Fruit fly (Drosophila melanogaster) whole organism, embryonic: ENCODE measurements around the gene Ccp84Ac.

Experiments
- Adf1 ChIP-seq: fragments of 200-800 bp; sonication (Bioruptor generic); IDR thresholded peaks from 2 replicates; pipeline ENCODE4 v1.3.6; 2022; ENCODE audit warnings: missing biosample characterization, missing genetic modification characterization
- Atf3 ChIP-seq: fragments of 200-800 bp; sonication (Bioruptor generic); optimal IDR thresholded peaks from 3 replicates; lab custom pipeline; 2016; ENCODE audit warnings: missing biosample characterization, missing genetic modification characterization
- CG10147 ChIP-seq: fragments of 200-800 bp; sonication (Bioruptor generic); optimal IDR thresholded peaks from 2 replicates; lab custom pipeline; 2019; ENCODE audit warnings: missing biosample characterization, mild to moderate bottlenecking, missing genetic modification characterization, moderate library complexity
- CG16779 ChIP-seq: fragments of 200-800 bp; sonication (Bioruptor generic); IDR thresholded peaks from 2 replicates; pipeline ENCODE4 v1.3.6; 2022; ENCODE audit warnings: missing biosample characterization, missing genetic modification characterization
- CG17328 ChIP-seq: fragments of 200-800 bp; sonication (Bioruptor generic); IDR thresholded peaks from 2 replicates; pipeline ENCODE4 v1.3.6; 2022; ENCODE audit warnings: missing biosample characterization, missing genetic modification characterization
- CG17361 ChIP-seq: fragments of 200-800 bp; sonication (Bioruptor generic); IDR thresholded peaks from 3 replicates; pipeline ENCODE4 v1.3.6; 2022; ENCODE audit warnings: missing biosample characterization, missing genetic modification characterization
- CG18262 ChIP-seq: fragments of 200-800 bp; optimal IDR thresholded peaks from 3 replicates; lab custom pipeline; 2019; ENCODE audit warnings: missing biosample characterization, mild to moderate bottlenecking, missing genetic modification characterization, moderate library complexity
- CG2202 ChIP-seq: fragments of 200-800 bp; sonication (Bioruptor generic); optimal IDR thresholded peaks from 2 replicates; lab custom pipeline; 2018; ENCODE audit warnings: missing biosample characterization, mild to moderate bottlenecking, missing genetic modification characterization
- CG31388 ChIP-seq: fragments of 200-800 bp; sonication (Bioruptor generic); optimal IDR thresholded peaks from 2 replicates; lab custom pipeline; 2016; ENCODE audit warnings: missing biosample characterization, missing genetic modification characterization
- CG31441 ChIP-seq: fragments of 200-800 bp; sonication (Bioruptor generic); IDR thresholded peaks from 2 replicates; pipeline ENCODE4 v1.3.6; 2022; ENCODE audit warnings: missing biosample characterization, missing genetic modification characterization
- CG32767 ChIP-seq: fragments of 200-800 bp; sonication (Bioruptor generic); IDR thresholded peaks from 2 replicates; pipeline ENCODE4 v1.3.6; 2022; ENCODE audit warnings: missing biosample characterization, missing genetic modification characterization
- CG34224 ChIP-seq: fragments of 200-800 bp; sonication (Bioruptor generic); IDR thresholded peaks from 3 replicates; pipeline ENCODE4 v1.3.6; 2022; ENCODE audit warnings: missing biosample characterization, missing genetic modification characterization; ENCODE audit not compliant: partially characterized antibody
- CG3838 ChIP-seq: fragments of 200-800 bp; sonication (Bioruptor generic); optimal IDR thresholded peaks from 3 replicates; lab custom pipeline; 2016; ENCODE audit warnings: missing biosample characterization, missing genetic modification characterization
- CG4328 ChIP-seq: fragments of 200-800 bp; sonication (Bioruptor generic); optimal IDR thresholded peaks from 3 replicates; lab custom pipeline; 2017; ENCODE audit warnings: missing biosample characterization, missing genetic modification reagents, missing genetic modification characterization
- CG4424 ChIP-seq: fragments of 200-800 bp; sonication (Bioruptor generic); optimal IDR thresholded peaks from 3 replicates; lab custom pipeline; 2016; ENCODE audit warnings: missing biosample characterization, missing genetic modification characterization
- CG4617 ChIP-seq: fragments of 200-800 bp; sonication (Bioruptor generic); optimal IDR thresholded peaks from 3 replicates; lab custom pipeline; 2016; ENCODE audit warnings: missing biosample characterization, missing genetic modification characterization, borderline replicate concordance
- CG4820 ChIP-seq: fragments of 200-800 bp; sonication (Bioruptor generic); optimal IDR thresholded peaks from 3 replicates; lab custom pipeline; 2016; ENCODE audit warnings: missing biosample characterization, missing genetic modification characterization
- CG7271 ChIP-seq: fragments of 200-800 bp; sonication (Bioruptor generic); optimal IDR thresholded peaks from 2 replicates; lab custom pipeline; 2018; ENCODE audit warnings: missing biosample characterization, mild to moderate bottlenecking, missing genetic modification characterization, moderate library complexity
- CG7745 ChIP-seq: fragments of 200-800 bp; sonication (Bioruptor generic); optimal IDR thresholded peaks from 2 replicates; lab custom pipeline; 2018; ENCODE audit warnings: missing biosample characterization, mild to moderate bottlenecking, missing genetic modification characterization, moderate library complexity
- CG8388 ChIP-seq: fragments of 200-800 bp; sonication (Bioruptor generic); optimal IDR thresholded peaks from 2 replicates; lab custom pipeline; 2019; ENCODE audit warnings: missing biosample characterization, mild to moderate bottlenecking, missing genetic modification characterization, moderate library complexity
- CG8765 ChIP-seq: fragments of 200-800 bp; sonication (Bioruptor generic); IDR thresholded peaks from 2 replicates; pipeline ENCODE4 v1.3.6; 2022; ENCODE audit warnings: missing biosample characterization, missing genetic modification characterization
- Dip3 ChIP-seq: fragments of 200-800 bp; sonication (Bioruptor generic); optimal IDR thresholded peaks from 3 replicates; lab custom pipeline; 2016; ENCODE audit warnings: missing biosample characterization, missing genetic modification characterization
- Doc2 ChIP-seq: fragments of 200-800 bp; sonication (Bioruptor generic); IDR thresholded peaks from 2 replicates; pipeline ENCODE4 v1.3.6; 2022; ENCODE audit warnings: missing biosample characterization, missing genetic modification characterization
- HLH4C ChIP-seq: fragments of 200-800 bp; sonication (Bioruptor generic); IDR thresholded peaks from 3 replicates; pipeline ENCODE4 v1.3.6; 2022; ENCODE audit warnings: missing biosample characterization, missing genetic modification characterization; ENCODE audit not compliant: partially characterized antibody
- Med ChIP-seq: fragments of 200-800 bp; sonication (Bioruptor generic); peaks from one replicate; lab custom pipeline; 2016; ENCODE audit warnings: missing biosample characterization, missing genetic modification characterization, mild to moderate bottlenecking, inconsistent platforms, moderate library complexity
- Meics ChIP-seq: fragments of 200-800 bp; sonication (Bioruptor generic); optimal IDR thresholded peaks from 2 replicates; lab custom pipeline; 2017; ENCODE audit warnings: missing biosample characterization, mild to moderate bottlenecking, missing genetic modification characterization
- Oaz ChIP-seq: fragments of 200-800 bp; sonication (Bioruptor generic); IDR thresholded peaks from 2 replicates; pipeline ENCODE4 v1.3.6; 2022; ENCODE audit warnings: missing biosample characterization, missing genetic modification characterization
- Rfx ChIP-seq: fragments of 200-800 bp; sonication (Bioruptor generic); IDR thresholded peaks from 2 replicates; pipeline ENCODE4 v1.3.6; 2022; ENCODE audit warnings: missing biosample characterization, missing genetic modification characterization
- Sox102F ChIP-seq: fragments of 200-800 bp; sonication (Bioruptor generic); optimal IDR thresholded peaks from 2 replicates; lab custom pipeline; 2018; ENCODE audit warnings: missing biosample characterization, mild to moderate bottlenecking, missing genetic modification characterization, moderate library complexity
- Ssrp ChIP-seq: fragments of 200-800 bp; sonication (Bioruptor generic); optimal IDR thresholded peaks from 2 replicates; lab custom pipeline; 2018; ENCODE audit warnings: missing biosample characterization, mild to moderate bottlenecking, missing genetic modification characterization, moderate library complexity
- al ChIP-seq: fragments of 200-800 bp; sonication (Bioruptor generic); IDR thresholded peaks from 2 replicates; pipeline ENCODE4 v1.3.6; 2022; ENCODE audit warnings: missing biosample characterization, missing genetic modification characterization
- bcd ChIP-seq: fragments of 200-800 bp; sonication (Bioruptor generic); optimal IDR thresholded peaks from 2 replicates; lab custom pipeline; 2017; ENCODE audit warnings: missing biosample characterization, mild to moderate bottlenecking, missing genetic modification characterization
- exex ChIP-seq: fragments of 200-800 bp; sonication (Bioruptor generic); optimal IDR thresholded peaks from 4 replicates; lab custom pipeline; 2018; ENCODE audit warnings: missing biosample characterization, mild to moderate bottlenecking, missing genetic modification characterization, moderate library complexity
- hb ChIP-seq: fragments of 200-800 bp; sonication (Bioruptor generic); IDR thresholded peaks from 3 replicates; pipeline ENCODE4 v1.3.6; 2022; ENCODE audit warnings: missing biosample characterization, missing genetic modification characterization; ENCODE audit not compliant: partially characterized antibody
- hkb ChIP-seq, 2 experiments: fragments of 200-800 bp in 1 of 2; fragments of >200 bp in 1 of 2; sonication (Bioruptor generic) in 1 of 2; IDR thresholded peaks in 1 of 2; optimal IDR thresholded peaks in 1 of 2; 2 replicates each; pipeline versions ENCODE4 v1.3.6 to Lab custom; 2017 to 2022; ENCODE audit warnings: missing biosample characterization in 1 of 2, missing genetic modification characterization in 1 of 2
- insv ChIP-seq, 2 experiments: fragments of 200-800 bp; sonication (Bioruptor generic); optimal IDR thresholded peaks; 3 replicates each; lab custom pipeline; 2016 to 2018; ENCODE audit warnings: missing biosample characterization in 2 of 2, missing genetic modification characterization in 2 of 2
- mam ChIP-seq: fragments of 200-800 bp; sonication (Bioruptor generic); optimal IDR thresholded peaks from 3 replicates; lab custom pipeline; 2016; ENCODE audit warnings: missing biosample characterization, missing genetic modification characterization
- mld ChIP-seq: fragments of 200-800 bp; sonication (Bioruptor generic); IDR thresholded peaks from 3 replicates; pipeline ENCODE4 v1.3.6; 2022; ENCODE audit warnings: missing biosample characterization, missing genetic modification characterization; ENCODE audit not compliant: partially characterized antibody
- oc ChIP-seq: fragments of 200-800 bp; sonication (Bioruptor generic); optimal IDR thresholded peaks from 2 replicates; lab custom pipeline; 2018; ENCODE audit warnings: missing biosample characterization, mild to moderate bottlenecking, missing genetic modification characterization, moderate library complexity
- org-1 ChIP-seq: fragments of 200-800 bp; sonication (Bioruptor generic); optimal IDR thresholded peaks from 2 replicates; lab custom pipeline; 2017; ENCODE audit warnings: missing biosample characterization, missing genetic modification characterization
- pb ChIP-seq: fragments of 200-800 bp; sonication (Bioruptor generic); optimal IDR thresholded peaks from 3 replicates; lab custom pipeline; 2016; ENCODE audit warnings: missing biosample characterization, missing genetic modification characterization
- peb ChIP-seq: fragments of 200-800 bp; sonication (Bioruptor generic); IDR thresholded peaks from 2 replicates; pipeline ENCODE4 v1.3.6; 2022; ENCODE audit warnings: missing biosample characterization, missing genetic modification characterization
- ranshi ChIP-seq: fragments of 200-800 bp; sonication (Bioruptor generic); IDR thresholded peaks from 2 replicates; pipeline ENCODE4 v1.3.6; 2022; ENCODE audit warnings: missing biosample characterization, missing genetic modification characterization
- sc ChIP-seq, 3 experiments: fragments of >200 bp in 2 of 3; fragments of 200-800 bp in 1 of 3; sonication (Bioruptor generic) in 1 of 3; optimal IDR thresholded peaks; 2 replicates in 2 of 3; 3 replicates in 1 of 3; lab custom pipeline; 2017; ENCODE audit warnings: mild to moderate bottlenecking in 1 of 3, missing biosample characterization in 1 of 3, missing genetic modification characterization in 1 of 3, missing genetic modification reagents in 1 of 3
- scrt ChIP-seq: fragments of 200-800 bp; sonication (Bioruptor generic); optimal IDR thresholded peaks from 2 replicates; lab custom pipeline; 2018; ENCODE audit warnings: missing biosample characterization, mild to moderate bottlenecking, missing genetic modification characterization, moderate library complexity
- sim ChIP-seq: fragments of 200-800 bp; sonication (Bioruptor generic); IDR thresholded peaks from 2 replicates; pipeline ENCODE4 v1.3.6; 2022; ENCODE audit warnings: missing biosample characterization, missing genetic modification characterization
- ssp ChIP-seq: fragments of 200-800 bp; sonication (Bioruptor generic); IDR thresholded peaks from 2 replicates; pipeline ENCODE4 v1.3.6; 2022; ENCODE audit warnings: missing biosample characterization, missing genetic modification characterization
- sug ChIP-seq: fragments of 200-800 bp; optimal IDR thresholded peaks from 2 replicates; lab custom pipeline; 2019; ENCODE audit warnings: missing biosample characterization, mild to moderate bottlenecking, missing genetic modification characterization, moderate library complexity
- tgo ChIP-seq: fragments of 200-800 bp; sonication (Bioruptor generic); IDR thresholded peaks from 3 replicates; pipeline ENCODE4 v1.3.6; 2022; ENCODE audit warnings: missing biosample characterization, missing genetic modification characterization
- trh ChIP-seq: fragments of 200-800 bp; sonication (Bioruptor generic); optimal IDR thresholded peaks from 2 replicates; lab custom pipeline; 2016; ENCODE audit warnings: missing biosample characterization, missing genetic modification characterization
- twi ChIP-seq: fragments of 200-800 bp; optimal IDR thresholded peaks from 2 replicates; lab custom pipeline; 2019; ENCODE audit warnings: missing biosample characterization, mild to moderate bottlenecking, missing genetic modification characterization, moderate library complexity

Gene Ccp84Ac

dm6 chr3R:6667245-6667644 is 28.8 kb downstream of the Ccp84Ac start (continued):
- peak; percentile 31; the same call in 1 of the 2 replicates for TF ChIP-seq CG31441
- TF ChIP-seq pb (GFP tag; lab: Kevin White, UChicago): no peak
- no peak for TF ChIP-seq sug (tag; lab: Kevin White, UChicago)
- no peak for TF ChIP-seq tgo (GFP tag; lab: Robert Waterston, UW)
- no peak for TF ChIP-seq hb (GFP tag; lab: Robert Waterston, UW)
- TF ChIP-seq Ssrp (tag; lab: Kevin White, UChicago): no peak
- TF ChIP-seq mld (GFP tag; lab: Robert Waterston, UW): no peak
- TF ChIP-seq CG4820 (GFP tag; lab: Kevin White, UChicago): peak; percentile 11
- peak in 1 of 2 experiments; percentile 4 for TF ChIP-seq insv (GFP tag; optimal IDR thresholded peaks at IDR 0.05; lab: Kevin White, UChicago)
- TF ChIP-seq CG2202 (tag; lab: Kevin White, UChicago): peak; percentile 88
- no peak for TF ChIP-seq bcd
- TF ChIP-seq Rfx (GFP tag; lab: Robert Waterston, UW): no peak
- no peak for TF ChIP-seq Oaz
- TF ChIP-seq ranshi (GFP tag; lab: Robert Waterston, UW): 0 out of 2 replicates have a peak, but pooled peaks have one; percentile 27
- TF ChIP-seq mam (GFP tag; lab: Kevin White, UChicago): no peak
- TF ChIP-seq Atf3 (GFP tag; lab: Kevin White, UChicago): no peak
- no peak for TF ChIP-seq peb (GFP tag; lab: Robert Waterston, UW)
- peak; percentile 57 for TF ChIP-seq org-1 (GFP tag; lab: Kevin White, UChicago)
- TF ChIP-seq Sox102F: no peak
- TF ChIP-seq CG17328 (GFP tag; lab: Robert Waterston, UW): no peak
- no peak for TF ChIP-seq trh (GFP tag; lab: Kevin White, UChicago)
- TF ChIP-seq CG4328 (GFP tag; lab: Kevin White, UChicago): no peak
- TF ChIP-seq CG3838: no peak
- no peak for TF ChIP-seq CG16779
- TF ChIP-seq sim (GFP tag; lab: Robert Waterston, UW): no peak
- TF ChIP-seq CG8388 (GFP tag; lab: Kevin White, UChicago): peak; percentile 7
- peak; percentile 51 for TF ChIP-seq CG18262
- no peak for TF ChIP-seq sc (optimal IDR thresholded peaks at IDR 0.05; lab: Kevin White, UChicago)
- peak; percentile 58 for TF ChIP-seq sc (GFP tag; optimal IDR thresholded peaks at IDR 0.05; lab: Kevin White, UChicago)
- TF ChIP-seq al (GFP tag; lab: Robert Waterston, UW): no peak
- peak; percentile 76 for TF ChIP-seq CG7271 (tag; lab: Kevin White, UChicago)
- TF ChIP-seq ssp (GFP tag; lab: Robert Waterston, UW): no peak
- TF ChIP-seq CG32767 (GFP tag; lab: Robert Waterston, UW): no peak
- no peak for TF ChIP-seq CG31388
- peak; percentile 28 for TF ChIP-seq CG4424 (GFP tag; lab: Kevin White, UChicago)
- peak; percentile 83 for TF ChIP-seq CG7745 (tag; lab: Kevin White, UChicago)
- no peak for TF ChIP-seq Doc2 (GFP tag; lab: Robert Waterston, UW)
- no peak for TF ChIP-seq CG10147
- TF ChIP-seq CG4617 (GFP tag; lab: Kevin White, UChicago): no peak
- TF ChIP-seq scrt (GFP tag; lab: Kevin White, UChicago): no peak
- no peak for TF ChIP-seq HLH4C (GFP tag; lab: Robert Waterston, UW)
- peak; percentile 46 for TF ChIP-seq twi (tag; lab: Kevin White, UChicago)
- TF ChIP-seq Adf1 (GFP tag; lab: Robert Waterston, UW): no peak
- no peak for TF ChIP-seq Meics (GFP tag; lab: Kevin White, UChicago)
- no peak for TF ChIP-seq CG34224
- TF ChIP-seq Dip3 (GFP tag; lab: Kevin White, UChicago): no peak
- no peak for TF ChIP-seq oc (tag; lab: Kevin White, UChicago)
- peak; percentile 20; the same call in 1 of the 3 replicates for TF ChIP-seq CG17361
- TF ChIP-seq CG8765: no peak
- TF ChIP-seq hkb (optimal IDR thresholded peaks at IDR 0.05; lab: Kevin White, UChicago): no peak
- no peak for TF ChIP-seq hkb (GFP tag; IDR thresholded peaks at IDR 0.05; lab: Robert Waterston, UW)
- TF ChIP-seq Med (GFP tag; lab: Kevin White, UChicago): peak; percentile 77
- no peak for TF ChIP-seq exex (tag; lab: Kevin White, UChicago)
